Fruit fly (Drosophila melanogaster) whole organism, adult: ENCODE results near the gene Ctr1B.

Experiments used
- CG11617 ChIP-seq: fragments of 200-800 bp; sonication (Bioruptor generic); optimal IDR thresholded peaks from 2 replicates; lab custom pipeline; 2017; ENCODE audit warnings: mild to moderate bottlenecking, missing biosample characterization, missing genetic modification reagents, missing genetic modification characterization
- CG12768 ChIP-seq: fragments of 200-800 bp; sonication (Bioruptor generic); optimal IDR thresholded peaks from 2 replicates; lab custom pipeline; 2017; ENCODE audit warnings: missing biosample characterization, missing genetic modification characterization, mild to moderate bottlenecking, moderate library complexity, missing genetic modification reagents
- CG14711 ChIP-seq: fragments of 200-800 bp; sonication (Bioruptor generic); optimal IDR thresholded peaks from 2 replicates; lab custom pipeline; 2018; ENCODE audit warnings: missing biosample characterization, mild to moderate bottlenecking, missing genetic modification characterization, moderate library complexity
- CG1620 ChIP-seq: fragments of 200-800 bp; sonication (Bioruptor generic); optimal IDR thresholded peaks from 2 replicates; lab custom pipeline; 2016; ENCODE audit warnings: missing biosample characterization, missing genetic modification characterization
- CG5204 ChIP-seq: fragments of 200-800 bp; sonication (Bioruptor generic); optimal IDR thresholded peaks from 2 replicates; lab custom pipeline; 2016; ENCODE audit warnings: missing biosample characterization, missing genetic modification characterization
- CG7045 ChIP-seq: fragments of 200-800 bp; sonication (Bioruptor generic); optimal IDR thresholded peaks from 2 replicates; lab custom pipeline; 2017; ENCODE audit warnings: missing biosample characterization, mild to moderate bottlenecking, missing genetic modification characterization
- CG7101 ChIP-seq: fragments of 200-800 bp; sonication (Bioruptor generic); optimal IDR thresholded peaks from 2 replicates; lab custom pipeline; 2018; ENCODE audit warnings: missing biosample characterization, mild to moderate bottlenecking, missing genetic modification characterization, moderate library complexity
- Clk ChIP-seq: fragments of 200-800 bp; sonication (Bioruptor generic); optimal IDR thresholded peaks from 2 replicates; lab custom pipeline; 2017; ENCODE audit warnings: missing biosample characterization, missing genetic modification characterization
- Crg-1 ChIP-seq: fragments of 200-800 bp; sonication (Bioruptor generic); optimal IDR thresholded peaks from 2 replicates; lab custom pipeline; 2016; ENCODE audit warnings: missing biosample characterization, missing genetic modification characterization
- Hr96 ChIP-seq: fragments of 200-800 bp; sonication (Bioruptor generic); optimal IDR thresholded peaks from 2 replicates; lab custom pipeline; 2016; ENCODE audit warnings: missing biosample characterization, missing genetic modification characterization
- Mnt ChIP-seq: fragments of 200-800 bp; sonication (Bioruptor generic); optimal IDR thresholded peaks from 2 replicates; lab custom pipeline; 2016; ENCODE audit warnings: missing biosample characterization, mild to moderate bottlenecking, missing genetic modification characterization
- bab1 ChIP-seq: fragments of 200-800 bp; sonication (Bioruptor generic); optimal IDR thresholded peaks from 3 replicates; lab custom pipeline; 2019; ENCODE audit warnings: missing biosample characterization, mild to moderate bottlenecking, missing genetic modification characterization, moderate library complexity
- cic ChIP-seq: fragments of 200-800 bp; sonication (Bioruptor generic); optimal IDR thresholded peaks from 2 replicates; lab custom pipeline; 2017; ENCODE audit warnings: missing biosample characterization, mild to moderate bottlenecking, missing genetic modification characterization, moderate library complexity
- cnc ChIP-seq, 2 experiments: fragments of >200 bp; optimal IDR thresholded peaks; 2 replicates each; lab custom pipeline; 2017
- kay ChIP-seq: fragments of 200-800 bp; sonication (Bioruptor generic); peaks from one replicate; lab custom pipeline; 2016; ENCODE audit warnings: missing biosample characterization, missing genetic modification characterization, borderline replicate concordance
- ovo ChIP-seq: fragments of 200-800 bp; sonication (Bioruptor generic); optimal IDR thresholded peaks from 2 replicates; lab custom pipeline; 2016; ENCODE audit warnings: missing biosample characterization, missing genetic modification characterization
- pad ChIP-seq: fragments of 200-800 bp; sonication (Bioruptor generic); optimal IDR thresholded peaks from 3 replicates; lab custom pipeline; 2017; ENCODE audit warnings: missing biosample characterization, missing genetic modification characterization, mild to moderate bottlenecking, moderate library complexity, missing genetic modification reagents
- tj ChIP-seq: fragments of 200-800 bp; sonication (Bioruptor generic); optimal IDR thresholded peaks from 3 replicates; lab custom pipeline; 2017; ENCODE audit warnings: missing biosample characterization, mild to moderate bottlenecking, missing genetic modification characterization, moderate library complexity

Ctr1B gene

DNA sequence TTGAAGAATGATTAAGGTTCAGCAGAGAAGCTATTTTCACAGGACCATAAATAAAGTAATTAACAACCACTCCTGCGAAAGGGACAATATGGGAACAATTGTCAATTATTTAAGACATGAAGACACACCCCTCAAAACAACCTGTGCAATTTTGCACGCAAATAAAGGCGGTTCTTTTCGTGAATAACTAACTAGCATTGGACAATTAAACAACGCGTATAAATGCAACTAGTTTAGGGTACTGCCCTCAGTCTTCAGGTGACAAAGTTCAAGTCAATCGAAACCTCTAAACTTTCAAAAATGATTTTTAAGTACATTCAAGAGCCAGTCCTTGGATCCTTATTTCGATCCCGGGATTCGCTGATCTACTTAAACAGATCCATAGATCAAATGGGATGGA lies 4.0 kb downstream of the Ctr1B start, which contains the start of gene Or85a:
Or85a (plus strand) TSS at position 301 of the 400 bp plus-strand sequence.
- TF ChIP-seq bab1: no peak
- no peak for TF ChIP-seq CG7045 (GFP tag; lab: Kevin White, UChicago)
- TF ChIP-seq cnc (optimal IDR thresholded peaks at IDR 0.05; lab: Kevin White, UChicago): no peak
- no peak for TF ChIP-seq Mnt (GFP tag; lab: Kevin White, UChicago)
- no peak for TF ChIP-seq CG12768 (GFP tag; lab: Kevin White, UChicago)
- TF ChIP-seq pad (GFP tag; lab: Kevin White, UChicago): no peak
- no peak for TF ChIP-seq CG11617 (GFP tag; lab: Kevin White, UChicago)
- no peak for TF ChIP-seq tj (GFP tag; lab: Kevin White, UChicago)
- TF ChIP-seq CG1620: no peak
- TF ChIP-seq kay (GFP tag; lab: Kevin White, UChicago): no peak
- no peak for TF ChIP-seq Hr96 (GFP tag; lab: Kevin White, UChicago)
- no peak for TF ChIP-seq Crg-1 (GFP tag; lab: Kevin White, UChicago)
- no peak for TF ChIP-seq ovo (GFP tag; lab: Kevin White, UChicago)

DNA sequence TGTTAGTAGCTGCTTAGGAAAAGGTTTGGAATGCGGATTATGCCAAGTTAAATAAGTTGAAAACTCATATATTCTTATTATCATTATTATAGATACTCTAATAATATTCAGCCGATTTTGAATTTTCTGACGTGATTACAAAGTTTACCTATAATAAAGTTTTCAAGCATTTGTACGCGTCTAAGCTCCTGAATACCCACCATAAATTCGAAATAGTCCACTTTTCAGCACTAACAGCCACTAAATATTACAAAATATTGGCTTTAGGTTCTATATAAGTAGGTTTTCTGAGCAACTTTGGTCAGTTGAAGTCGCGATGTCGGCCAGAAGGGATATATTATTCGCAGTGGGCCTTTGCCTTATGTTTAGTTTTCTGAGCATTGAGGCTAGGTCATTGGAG lies 6.6 kb downstream of the Ctr1B start, which contains the start of gene CG7443:
CG7443 (plus strand) TSS at position 301 of the 400 bp plus-strand sequence.
- TF ChIP-seq CG1620 (no peak), CG5204 (GFP tag; lab: Kevin White, UChicago) (no peak), CG14711 (tag; lab: Kevin White, UChicago) (no peak), CG12768 (GFP tag; lab: Kevin White, UChicago) (no peak), Mnt (GFP tag; lab: Kevin White, UChicago) (no peak), Clk (no peak), Crg-1 (GFP tag; lab: Kevin White, UChicago) (no peak), cic (GFP tag; lab: Kevin White, UChicago) (no peak), kay (GFP tag; lab: Kevin White, UChicago) (no peak), CG11617 (GFP tag; lab: Kevin White, UChicago) (no peak), CG7101 (tag; lab: Kevin White, UChicago) (no peak), tj (GFP tag; lab: Kevin White, UChicago) (no peak), Hr96 (GFP tag; lab: Kevin White, UChicago) (no peak), cnc (optimal IDR thresholded peaks at IDR 0.05; lab: Kevin White, UChicago) (no peak), CG7045 (GFP tag; lab: Kevin White, UChicago) (no peak), bab1 (no peak)

DNA sequence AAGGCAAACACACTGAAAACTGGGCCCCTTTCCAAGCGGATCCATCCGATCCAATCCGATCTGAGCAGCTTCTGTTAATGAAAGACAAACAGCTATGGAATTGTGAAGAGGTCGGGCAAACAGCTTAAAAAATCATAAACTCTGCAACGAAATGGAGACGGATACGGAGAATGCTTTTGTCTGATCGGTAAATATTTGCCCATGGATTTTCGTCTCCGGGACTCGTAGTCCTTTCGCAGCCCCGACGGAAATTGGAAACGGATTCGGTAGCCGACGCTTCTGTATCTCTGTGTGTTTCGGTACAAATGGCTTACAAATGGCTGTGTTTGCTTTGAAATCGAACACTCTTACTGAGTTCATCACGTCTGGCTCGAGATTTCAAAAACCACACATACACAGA lies 9.5 kb downstream of the Ctr1B start:
- TF ChIP-seq CG14711 (tag; lab: Kevin White, UChicago) (no peak), CG11617 (GFP tag; lab: Kevin White, UChicago) (no peak), pad (GFP tag; lab: Kevin White, UChicago) (no peak), ovo (GFP tag; lab: Kevin White, UChicago) (no peak)

DNA sequence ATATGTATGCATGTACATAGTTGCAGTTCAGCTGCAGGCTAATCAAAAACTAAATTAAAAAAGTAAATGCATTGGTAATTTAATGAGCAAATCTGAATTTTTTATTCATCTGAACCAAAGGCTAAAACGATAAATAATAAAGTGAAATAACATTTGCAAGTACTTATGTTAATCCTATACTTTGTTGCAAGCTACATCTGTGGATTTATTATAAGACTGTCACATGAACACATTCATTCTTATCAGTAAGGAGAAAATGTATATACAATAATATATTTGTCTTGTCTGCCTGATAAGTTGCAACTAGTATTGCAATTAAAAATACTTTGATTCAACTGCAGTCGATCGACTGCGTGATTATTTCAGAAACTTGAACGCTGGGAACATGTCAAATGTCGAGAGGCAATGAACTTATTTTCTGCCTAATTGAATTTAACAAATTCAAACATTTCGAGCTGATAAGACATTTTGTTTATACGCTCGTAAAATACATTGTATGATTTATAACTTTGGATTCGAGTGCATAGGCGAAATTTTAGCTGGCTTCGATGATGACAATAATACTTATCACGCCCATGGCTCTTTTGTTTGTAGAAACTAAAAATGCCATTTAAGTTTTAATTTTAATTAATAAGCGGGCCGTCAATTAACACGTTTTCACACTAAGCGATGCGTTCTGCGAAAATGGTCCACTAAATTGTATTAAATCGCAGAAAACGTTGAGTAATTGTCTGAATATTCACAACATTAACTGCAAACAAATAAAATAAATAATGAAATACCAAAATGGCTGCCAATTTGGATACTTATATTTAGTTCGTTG lies 10.8 kb downstream of the Ctr1B start:
- TF ChIP-seq kay (GFP tag; lab: Kevin White, UChicago) (peak; percentile 86), ovo (GFP tag; lab: Kevin White, UChicago) (no peak), CG7045 (GFP tag; lab: Kevin White, UChicago) (no peak)

DNA sequence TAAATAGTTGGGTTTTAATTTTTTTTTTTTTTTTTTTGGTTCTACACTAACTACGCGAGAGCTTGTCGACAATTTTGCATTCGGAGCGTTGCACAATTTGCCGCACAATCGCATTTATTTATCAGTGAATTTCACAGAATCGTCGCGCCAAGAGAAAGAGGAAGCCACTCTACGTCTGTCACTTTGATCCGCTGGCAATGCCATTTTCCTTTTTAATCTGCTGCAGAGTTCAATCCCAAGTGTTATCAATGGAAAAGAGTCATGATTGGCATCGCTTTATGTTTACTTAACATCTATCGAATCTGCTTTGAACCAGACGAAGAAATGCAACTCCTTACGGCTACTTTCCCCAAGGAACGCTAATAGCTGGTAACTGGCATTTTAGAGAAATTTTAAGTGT lies 12.2 kb downstream of the Ctr1B start:
- TF ChIP-seq cic (GFP tag; lab: Kevin White, UChicago): no peak

DNA sequence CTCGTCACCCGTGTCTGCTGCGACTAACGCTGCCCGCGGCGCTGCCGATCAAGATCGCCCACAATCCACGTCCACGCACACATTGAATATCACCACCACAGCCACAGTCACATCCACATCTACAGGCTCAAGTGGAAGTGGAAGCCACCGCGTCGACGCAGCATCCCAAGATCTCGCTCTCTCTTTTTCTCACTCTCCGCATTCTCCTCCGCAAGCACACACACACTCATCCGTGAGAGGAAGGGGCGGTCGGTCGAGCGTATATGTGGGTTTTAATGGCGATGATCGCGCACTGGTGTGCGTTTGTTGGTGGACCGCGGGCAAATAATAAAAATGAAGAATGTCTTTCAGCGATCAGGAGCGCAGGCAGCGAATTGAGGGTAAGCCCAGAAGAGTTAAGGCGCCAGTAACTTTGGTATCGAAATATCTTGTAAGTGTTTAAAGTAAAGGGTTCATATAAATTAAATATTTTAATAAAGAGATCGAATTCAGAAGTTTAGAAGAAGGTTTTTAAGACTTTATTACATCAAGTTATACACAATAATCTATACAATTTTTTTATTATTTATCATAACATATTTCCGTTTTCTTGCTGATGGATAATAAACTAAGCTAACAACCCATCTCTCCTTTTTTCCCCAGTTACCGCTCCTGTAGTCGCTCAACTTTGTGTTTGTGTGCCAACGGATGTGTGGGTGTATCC lies 16.5 kb downstream of the Ctr1B start, which contains the start of gene Poxm:
Poxm (minus strand) TSS at position 25 of the 703 bp plus-strand sequence.
- TF ChIP-seq cic (GFP tag; lab: Kevin White, UChicago) (no peak), kay (GFP tag; lab: Kevin White, UChicago) (peak; percentile 67)

DNA sequence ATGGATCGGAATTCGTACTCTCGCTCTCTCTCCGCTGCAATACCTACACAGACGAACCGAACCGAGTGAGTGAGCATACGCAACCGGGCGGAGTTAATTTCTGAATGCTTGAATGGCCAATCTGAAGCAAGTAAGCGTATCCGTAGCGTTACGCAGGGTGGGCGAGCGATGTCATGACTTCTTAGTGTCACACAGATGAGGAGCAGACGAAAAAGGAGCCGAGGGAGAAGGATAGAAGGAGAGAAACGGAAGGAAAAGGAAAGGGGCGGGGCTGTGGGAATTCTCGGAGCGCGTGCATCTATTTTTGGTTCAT lies 17.0 kb downstream of the Ctr1B start:
- TF ChIP-seq kay (GFP tag; lab: Kevin White, UChicago) (peak; percentile 12), CG11617 (GFP tag; lab: Kevin White, UChicago) (no peak), CG1620 (no peak)

DNA sequence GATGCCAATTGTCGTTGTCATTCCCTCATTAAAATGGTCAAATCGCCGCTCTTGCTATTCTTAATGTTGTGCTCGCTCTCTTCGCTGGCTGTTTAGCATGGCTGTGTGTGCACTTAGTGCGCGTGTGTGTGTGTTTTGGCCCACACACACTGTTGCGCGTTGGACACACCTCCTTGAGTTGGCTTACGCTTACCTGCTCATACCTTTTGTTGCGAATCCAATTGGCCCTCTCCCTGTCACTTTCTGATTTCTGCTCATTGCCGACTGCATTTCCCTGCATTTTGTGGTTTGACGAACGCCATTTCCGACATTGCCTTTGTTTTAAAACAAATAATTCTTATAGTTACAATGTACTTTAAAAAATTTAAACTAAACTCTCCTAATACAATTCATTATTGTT lies 17.6 kb downstream of the Ctr1B start:
- TF ChIP-seq Hr96 (GFP tag; lab: Kevin White, UChicago) (no peak), CG12768 (GFP tag; lab: Kevin White, UChicago) (no peak), CG7045 (GFP tag; lab: Kevin White, UChicago) (no peak)
